Worm (Caenorhabditis elegans) whole organism, L2 larva: ENCODE results near the gene gar-1.

ENCODE experiments used
- C34F6.9 ChIP-seq: fragments of 150-350 bp; optimal IDR thresholded peaks from 2 replicates; lab custom pipeline; 2014; ENCODE audit warnings: missing biosample characterization, missing genetic modification characterization
- F13H6.1 ChIP-seq: sonication (generic microtip); optimal IDR thresholded peaks from 2 replicates; lab custom pipeline; 2016; ENCODE audit warnings: missing genetic modification characterization, missing compliant biosample characterization
- R02D3.7 ChIP-seq: fragments of 150-350 bp; optimal IDR thresholded peaks from 2 replicates; lab custom pipeline; 2014; ENCODE audit warnings: missing biosample characterization, missing genetic modification characterization
- ZK546.5 ChIP-seq: sonication (generic microtip); optimal IDR thresholded peaks from 2 replicates; lab custom pipeline; 2017; ENCODE audit warnings: missing biosample characterization, missing genetic modification characterization
- alr-1 ChIP-seq: fragments of 150-350 bp; optimal IDR thresholded peaks from 2 replicates; lab custom pipeline; 2014; ENCODE audit warnings: missing biosample characterization, missing genetic modification characterization
- ceh-16 ChIP-seq: fragments of 150-350 bp; optimal IDR thresholded peaks from 2 replicates; lab custom pipeline; 2014; ENCODE audit warnings: missing biosample characterization, missing genetic modification characterization
- ceh-82 ChIP-seq: fragments of 150-350 bp; optimal IDR thresholded peaks from 2 replicates; lab custom pipeline; 2014; ENCODE audit warnings: missing biosample characterization, missing genetic modification characterization
- crh-2 ChIP-seq: sonication (generic microtip); optimal IDR thresholded peaks from 2 replicates; lab custom pipeline; 2017; ENCODE audit warnings: missing biosample characterization, missing genetic modification characterization
- dmd-4 ChIP-seq: sonication (generic microtip); optimal IDR thresholded peaks from 2 replicates; lab custom pipeline; 2017; ENCODE audit warnings: missing biosample characterization, missing genetic modification characterization
- elt-1 ChIP-seq: fragments of 150-350 bp; optimal IDR thresholded peaks from 2 replicates; lab custom pipeline; 2014; ENCODE audit warnings: missing biosample characterization, missing genetic modification characterization
- elt-3 ChIP-seq: sonication (generic microtip); optimal IDR thresholded peaks from 2 replicates; lab custom pipeline; 2017; ENCODE audit warnings: missing biosample characterization, missing genetic modification characterization
- fos-1 ChIP-seq: fragments of 150-350 bp; optimal IDR thresholded peaks from 2 replicates; lab custom pipeline; 2014; ENCODE audit warnings: missing biosample characterization, missing genetic modification characterization
- lin-11 ChIP-seq: fragments of 150-350 bp; sonication (generic microtip); optimal IDR thresholded peaks from 2 replicates; lab custom pipeline; 2014; ENCODE audit warnings: missing biosample characterization, missing genetic modification characterization, inconsistent platforms, mixed read lengths
- lin-13 ChIP-seq: fragments of 150-350 bp; optimal IDR thresholded peaks from 2 replicates; lab custom pipeline; 2014; ENCODE audit warnings: missing biosample characterization, missing genetic modification reagents, missing genetic modification characterization
- lsy-2 ChIP-seq, 2 experiments: fragments of 150-350 bp in 1 of 2; sonication (generic microtip) in 1 of 2; optimal IDR thresholded peaks; 2 replicates each; lab custom pipeline; 2014 to 2017; ENCODE audit warnings: missing biosample characterization in 2 of 2, missing genetic modification characterization in 2 of 2
- mab-5 ChIP-seq: fragments of 150-350 bp; optimal IDR thresholded peaks from 2 replicates; lab custom pipeline; 2014; ENCODE audit warnings: missing biosample characterization, missing genetic modification characterization
- mbf-1 ChIP-seq: sonication (generic microtip); optimal IDR thresholded peaks from 2 replicates; lab custom pipeline; 2017; ENCODE audit warnings: missing biosample characterization, missing genetic modification characterization
- mdl-1 ChIP-seq, 2 experiments: fragments of 150-350 bp in 1 of 2; sonication (generic microtip) in 1 of 2; optimal IDR thresholded peaks; 2 replicates each; lab custom pipeline; 2017; ENCODE audit warnings: missing biosample characterization in 2 of 2, missing genetic modification characterization in 2 of 2
- nhr-10 ChIP-seq: sonication (generic microtip); optimal IDR thresholded peaks from 2 replicates; lab custom pipeline; 2017; ENCODE audit warnings: missing biosample characterization, missing genetic modification characterization
- nhr-11 ChIP-seq: fragments of 150-350 bp; optimal IDR thresholded peaks from 2 replicates; lab custom pipeline; 2014; ENCODE audit warnings: missing biosample characterization, missing genetic modification characterization
- nhr-12 ChIP-seq: fragments of 150-350 bp; optimal IDR thresholded peaks from 2 replicates; lab custom pipeline; 2014; ENCODE audit warnings: missing biosample characterization, missing genetic modification characterization
- nhr-129 ChIP-seq: fragments of 150-350 bp; optimal IDR thresholded peaks from 2 replicates; lab custom pipeline; 2014; ENCODE audit warnings: missing biosample characterization, missing genetic modification characterization
- nhr-21 ChIP-seq: fragments of 150-350 bp; optimal IDR thresholded peaks from 2 replicates; lab custom pipeline; 2014; ENCODE audit warnings: missing biosample characterization, missing genetic modification characterization
- nhr-23 ChIP-seq: fragments of 150-350 bp; optimal IDR thresholded peaks from 2 replicates; lab custom pipeline; 2014; ENCODE audit warnings: missing biosample characterization, missing genetic modification reagents, missing genetic modification characterization
- nhr-237 ChIP-seq: fragments of 150-350 bp; optimal IDR thresholded peaks from 2 replicates; lab custom pipeline; 2014; ENCODE audit warnings: missing biosample characterization, missing genetic modification characterization
- nhr-25 ChIP-seq: fragments of 150-350 bp; sonication (generic microtip); optimal IDR thresholded peaks from 3 replicates; lab custom pipeline; 2014; ENCODE audit warnings: missing biosample characterization, missing genetic modification characterization
- nhr-6 ChIP-seq: fragments of 150-350 bp; optimal IDR thresholded peaks from 2 replicates; lab custom pipeline; 2014; ENCODE audit warnings: missing biosample characterization, missing genetic modification characterization
- peb-1 ChIP-seq: fragments of 150-350 bp; optimal IDR thresholded peaks from 2 replicates; lab custom pipeline; 2014; ENCODE audit warnings: missing biosample characterization, missing genetic modification characterization
- sem-4 ChIP-seq: fragments of 150-350 bp; optimal IDR thresholded peaks from 2 replicates; lab custom pipeline; 2014; ENCODE audit warnings: missing biosample characterization, missing genetic modification reagents, missing genetic modification characterization
- sma-3 ChIP-seq: sonication (generic microtip); optimal IDR thresholded peaks from 2 replicates; lab custom pipeline; 2016; ENCODE audit warnings: missing genetic modification reagents, missing genetic modification characterization, missing compliant biosample characterization
- sma-9 ChIP-seq, 2 experiments: fragments of 150-350 bp in 1 of 2; sonication (generic microtip) in 1 of 2; optimal IDR thresholded peaks; 2 replicates each; lab custom pipeline; 2014 to 2016; ENCODE audit warnings: missing genetic modification characterization in 2 of 2, mild to moderate bottlenecking in 1 of 2, missing biosample characterization in 1 of 2, missing compliant biosample characterization in 1 of 2, missing genetic modification reagents in 1 of 2, moderate library complexity in 1 of 2
- unc-55 ChIP-seq: fragments of 150-350 bp; sonication (generic microtip); optimal IDR thresholded peaks from 3 replicates; lab custom pipeline; 2014; ENCODE audit warnings: missing biosample characterization, missing genetic modification reagents, missing genetic modification characterization
- unc-62 ChIP-seq: fragments of 150-350 bp; optimal IDR thresholded peaks from 2 replicates; lab custom pipeline; 2014; ENCODE audit warnings: missing biosample characterization, missing genetic modification reagents, missing genetic modification characterization
- zag-1 ChIP-seq: fragments of 150-350 bp; optimal IDR thresholded peaks from 2 replicates; lab custom pipeline; 2014; ENCODE audit warnings: missing biosample characterization, missing genetic modification characterization
- ztf-1 ChIP-seq: fragments of 200-800 bp; sonication (Bioruptor generic); conservative IDR thresholded peaks from 2 replicates; pipeline ENCODE4 v1.3.6; 2022; ENCODE audit warnings: missing genetic modification characterization, missing compliant biosample characterization
- ztf-11 ChIP-seq: sonication (generic microtip); optimal IDR thresholded peaks from 2 replicates; lab custom pipeline; 2017; ENCODE audit warnings: missing biosample characterization, missing genetic modification characterization
- ztf-4 ChIP-seq: fragments of 150-350 bp; optimal IDR thresholded peaks from 2 replicates; lab custom pipeline; 2014; ENCODE audit warnings: missing biosample characterization, missing genetic modification characterization

Gene gar-1

DNA sequence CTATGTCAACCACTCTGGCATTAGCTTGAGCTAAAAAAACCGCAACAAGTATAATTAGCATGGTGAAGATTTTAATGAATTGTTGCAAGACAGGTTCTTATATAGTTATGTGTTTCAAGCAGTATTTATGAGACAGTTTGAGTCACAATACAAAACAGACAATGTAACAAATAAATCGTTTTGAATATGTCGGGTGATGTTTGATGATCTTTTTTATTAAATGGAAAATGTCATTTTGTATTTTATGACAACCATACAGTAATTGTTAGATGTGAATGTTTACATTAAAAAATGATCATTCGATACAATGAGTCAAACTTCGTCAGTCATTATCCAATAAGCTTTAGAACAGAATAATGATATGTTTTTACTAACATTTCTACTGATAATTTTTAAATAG lies 41.3 kb downstream of the gar-1 start, which contains the start of gene K10C2.7:
TSS of gene K10C2.7 (minus strand) at position 101 of the 400 bp plus-strand sequence.
- TF ChIP-seq alr-1: no peak
- no peak for TF ChIP-seq lin-13 (GFP tag; lab: Kevin White, UChicago)
- TF ChIP-seq nhr-129 (tag; lab: Kevin White, UChicago): no peak
- no peak for TF ChIP-seq nhr-23 (tag; lab: Kevin White, UChicago)
- TF ChIP-seq unc-62 (GFP tag; lab: Kevin White, UChicago): no peak
- no peak for TF ChIP-seq nhr-10 (tag; lab: Kevin White, UChicago)
- no peak for TF ChIP-seq mab-5 (tag; lab: Kevin White, UChicago)

DNA sequence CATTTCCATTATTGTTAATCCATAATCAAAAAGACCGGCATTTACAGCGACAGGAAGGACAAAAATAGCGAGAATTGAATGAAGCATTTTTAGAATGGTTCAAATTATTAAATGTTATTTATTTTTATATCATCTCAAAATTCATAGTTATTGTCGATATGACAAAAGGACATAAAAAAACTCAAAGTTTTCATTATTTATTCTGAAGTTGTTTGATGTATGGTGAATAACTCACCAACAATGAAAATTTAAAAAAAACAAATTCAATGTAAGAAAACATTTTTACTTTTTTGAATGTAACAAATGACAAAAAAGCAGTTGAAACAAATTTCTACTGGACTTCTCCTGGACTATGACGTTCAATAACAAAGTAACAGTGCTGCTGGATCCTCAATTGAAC lies 44.2 kb downstream of the gar-1 start, which contains the start of gene K10C2.14:
TSS of gene K10C2.14 (minus strand) at position 101 of the 400 bp plus-strand sequence.
- TF ChIP-seq lin-13 (GFP tag; lab: Kevin White, UChicago) (no peak), ztf-4 (tag; lab: Kevin White, UChicago) (no peak), ceh-16 (tag; lab: Kevin White, UChicago) (no peak), elt-3 (no peak), elt-1 (tag; lab: Kevin White, UChicago) (no peak), sma-3 (GFP tag; lab: Kevin White, UChicago) (no peak), mbf-1 (tag; lab: Kevin White, UChicago) (no peak), peb-1 (tag; lab: Kevin White, UChicago) (no peak), mdl-1 (tag; optimal IDR thresholded peaks at IDR 0.05; lab: Kevin White, UChicago) (no peak), R02D3.7 (tag; lab: Kevin White, UChicago) (no peak), nhr-6 (tag; lab: Kevin White, UChicago) (no peak), ztf-1 (no peak), alr-1 (no peak), sem-4 (tag; lab: Kevin White, UChicago) (no peak), ZK546.5 (tag; lab: Kevin White, UChicago) (no peak), ceh-82 (tag; lab: Kevin White, UChicago) (no peak)
- TF ChIP-seq, all 48 proteins: peak for 0

DNA sequence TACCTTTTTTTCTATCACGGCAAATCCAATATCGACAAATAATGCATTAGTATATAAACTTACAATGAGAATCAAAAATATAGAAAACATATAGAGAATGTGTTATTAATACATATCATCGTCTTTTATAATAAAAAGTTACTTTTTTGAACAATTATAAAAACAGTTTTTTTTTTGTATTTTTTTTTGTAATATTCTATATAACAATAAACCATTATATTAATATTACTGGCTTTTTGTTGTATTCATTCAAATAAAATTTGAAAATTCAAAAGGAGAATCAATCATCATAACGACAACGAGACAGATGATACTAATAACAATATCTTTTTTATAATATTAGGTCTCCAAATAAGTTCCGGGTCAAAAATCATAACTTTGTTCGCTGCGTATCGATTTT lies 47.1 kb downstream of the gar-1 start, which contains the start of gene K10C2.8:
TSS of gene K10C2.8 (minus strand) at position 101 of the 400 bp plus-strand sequence.
- TF ChIP-seq sma-9 (GFP tag; optimal IDR thresholded peaks at IDR 0.05; lab: Kevin White, UChicago) (no peak), sma-9 (tag; optimal IDR thresholded peaks at IDR 0.05; lab: Kevin White, UChicago) (no peak), C34F6.9 (tag; lab: Kevin White, UChicago) (no peak), ceh-82 (tag; lab: Kevin White, UChicago) (no peak), ztf-11 (tag; lab: Kevin White, UChicago) (no peak), lsy-2 (tag; optimal IDR thresholded peaks at IDR 0.05; lab: Kevin White, UChicago) (no peak), mdl-1 (tag; optimal IDR thresholded peaks at IDR 0.05; lab: Kevin White, UChicago) (no peak), nhr-10 (tag; lab: Kevin White, UChicago) (no peak), ZK546.5 (tag; lab: Kevin White, UChicago) (no peak), R02D3.7 (tag; lab: Kevin White, UChicago) (no peak), sem-4 (tag; lab: Kevin White, UChicago) (no peak), ztf-4 (tag; lab: Kevin White, UChicago) (no peak), F13H6.1 (tag; lab: Kevin White, UChicago) (no peak), nhr-21 (no peak), ceh-16 (tag; lab: Kevin White, UChicago) (no peak), crh-2 (tag; lab: Kevin White, UChicago) (no peak)

DNA sequence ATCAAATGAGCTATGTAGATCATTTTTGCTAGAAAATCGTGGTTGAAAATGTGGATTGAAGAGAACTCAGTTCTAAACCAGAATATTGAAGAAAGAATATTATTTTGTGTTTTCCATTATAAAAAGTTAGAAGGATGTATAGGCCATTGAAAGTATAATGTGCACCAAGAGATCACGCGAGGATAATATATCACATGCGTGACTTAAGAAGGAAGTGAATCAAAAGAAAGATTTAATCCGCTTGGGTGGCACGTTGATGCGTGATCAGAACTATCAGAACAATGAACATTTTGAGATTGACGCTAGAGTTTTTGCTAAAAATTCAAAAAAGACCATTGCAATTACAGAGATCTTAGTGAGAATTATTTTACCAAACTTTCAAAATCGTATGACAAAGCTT lies 48.9 kb downstream of the gar-1 start:
- TF ChIP-seq ZK546.5 (tag; lab: Kevin White, UChicago) (no peak), nhr-11 (tag; lab: Kevin White, UChicago) (no peak), nhr-237 (tag; lab: Kevin White, UChicago) (no peak), unc-55 (GFP tag; lab: Kevin White, UChicago) (no peak)

DNA sequence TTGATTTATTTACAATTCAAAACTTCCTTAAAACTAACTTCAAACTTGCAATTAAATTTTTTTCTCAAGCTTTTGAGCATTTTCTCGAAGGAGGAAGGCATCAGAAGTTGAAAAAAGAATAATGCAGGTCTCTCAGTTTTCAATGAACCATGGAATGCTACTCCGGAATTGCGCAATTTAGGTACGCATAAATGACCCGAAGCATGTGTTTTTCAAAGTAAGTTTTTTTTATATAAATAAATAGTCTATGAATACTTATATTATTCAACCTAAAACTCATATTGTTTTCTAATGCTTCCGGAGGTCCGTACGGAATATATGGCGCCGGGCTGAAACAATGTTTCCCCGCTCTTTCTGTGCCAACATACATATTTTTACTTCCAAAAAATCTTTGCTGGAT lies 51.0 kb downstream of the gar-1 start, which contains the start of gene K10C2.2:
TSS of gene K10C2.2 (minus strand) at position 101 of the 400 bp plus-strand sequence.
- no peak for TF ChIP-seq zag-1
- no peak for TF ChIP-seq elt-1 (tag; lab: Kevin White, UChicago)
- TF ChIP-seq unc-62 (GFP tag; lab: Kevin White, UChicago): no peak
- no peak for TF ChIP-seq lin-11 (tag; lab: Kevin White, UChicago)
- TF ChIP-seq peb-1 (tag; lab: Kevin White, UChicago): no peak
- no peak for TF ChIP-seq nhr-25 (tag; lab: Kevin White, UChicago)
- TF ChIP-seq nhr-21: no peak
- TF ChIP-seq nhr-6 (tag; lab: Kevin White, UChicago): no peak
- TF ChIP-seq elt-3: no peak
- no peak for TF ChIP-seq dmd-4 (tag; lab: Kevin White, UChicago)
- TF ChIP-seq nhr-10 (tag; lab: Kevin White, UChicago): no peak
- TF ChIP-seq ztf-4 (tag; lab: Kevin White, UChicago): no peak
- TF ChIP-seq fos-1 (tag; lab: Kevin White, UChicago): no peak
- TF ChIP-seq ceh-82 (tag; lab: Kevin White, UChicago): no peak
- no peak for TF ChIP-seq mbf-1 (tag; lab: Kevin White, UChicago)
- no peak for TF ChIP-seq crh-2 (tag; lab: Kevin White, UChicago)
- no peak for TF ChIP-seq nhr-237 (tag; lab: Kevin White, UChicago)
- TF ChIP-seq nhr-12: no peak
